Fruit fly (Drosophila melanogaster) whole organism, embryonic: ENCODE measurements around the gene CG4004.

ENCODE experiments used
- Bgb ChIP-seq: fragments of 200-800 bp; sonication (Bioruptor generic); IDR thresholded peaks from 2 replicates; pipeline ENCODE4 v1.3.6; 2022; ENCODE audit warnings: missing biosample characterization, missing genetic modification characterization; ENCODE audit not compliant: partially characterized antibody
- Blimp-1 ChIP-seq: fragments of 200-800 bp; sonication (Bioruptor generic); optimal IDR thresholded peaks from 3 replicates; lab custom pipeline; 2018; ENCODE audit warnings: missing biosample characterization, missing genetic modification characterization, mild to moderate bottlenecking, moderate library complexity, missing genetic modification reagents
- CG10147 ChIP-seq: fragments of 200-800 bp; sonication (Bioruptor generic); optimal IDR thresholded peaks from 2 replicates; lab custom pipeline; 2019; ENCODE audit warnings: missing biosample characterization, mild to moderate bottlenecking, missing genetic modification characterization, moderate library complexity
- CG10366 ChIP-seq: fragments of 200-800 bp; sonication (Bioruptor generic); IDR thresholded peaks from 2 replicates; pipeline ENCODE4 v1.3.6; 2022; ENCODE audit warnings: missing biosample characterization, missing genetic modification characterization
- CG10431 ChIP-seq: fragments of 200-800 bp; sonication (Bioruptor generic); optimal IDR thresholded peaks from 3 replicates; lab custom pipeline; 2018; ENCODE audit warnings: missing biosample characterization, mild to moderate bottlenecking, missing genetic modification characterization
- CG11085 ChIP-seq: fragments of 200-800 bp; sonication (Bioruptor generic); IDR thresholded peaks from 2 replicates; pipeline ENCODE4 v1.3.6; 2022; ENCODE audit warnings: missing biosample characterization, missing genetic modification characterization
- CG11504 ChIP-seq: fragments of 200-800 bp; sonication (Bioruptor generic); optimal IDR thresholded peaks from 3 replicates; lab custom pipeline; 2019; ENCODE audit warnings: missing biosample characterization, mild to moderate bottlenecking, missing genetic modification characterization, moderate library complexity
- CG11696 ChIP-seq: fragments of 200-800 bp; sonication (Bioruptor generic); IDR thresholded peaks from 2 replicates; pipeline ENCODE4 v1.3.6; 2022; ENCODE audit warnings: missing biosample characterization, missing genetic modification characterization
- CG13287 ChIP-seq: fragments of 200-800 bp; sonication (Bioruptor generic); IDR thresholded peaks from 2 replicates; pipeline ENCODE4 v1.3.6; 2022; ENCODE audit warnings: missing biosample characterization, missing genetic modification characterization; ENCODE audit not compliant: partially characterized antibody
- CG16779 ChIP-seq: fragments of 200-800 bp; sonication (Bioruptor generic); IDR thresholded peaks from 2 replicates; pipeline ENCODE4 v1.3.6; 2022; ENCODE audit warnings: missing biosample characterization, missing genetic modification characterization
- CG17359 ChIP-seq: fragments of 200-800 bp; sonication (Bioruptor generic); optimal IDR thresholded peaks from 3 replicates; lab custom pipeline; 2018; ENCODE audit warnings: missing biosample characterization, mild to moderate bottlenecking, missing genetic modification characterization, moderate library complexity
- CG17568 ChIP-seq: fragments of 200-800 bp; sonication (Bioruptor generic); optimal IDR thresholded peaks from 2 replicates; lab custom pipeline; 2018; ENCODE audit warnings: missing biosample characterization, mild to moderate bottlenecking, missing genetic modification characterization, moderate library complexity
- CG17829 ChIP-seq: fragments of 200-800 bp; optimal IDR thresholded peaks from 2 replicates; lab custom pipeline; 2019; ENCODE audit warnings: missing biosample characterization, mild to moderate bottlenecking, missing genetic modification characterization, moderate library complexity
- CG1832 ChIP-seq: fragments of 200-800 bp; sonication (Bioruptor generic); optimal IDR thresholded peaks from 2 replicates; lab custom pipeline; 2017; ENCODE audit warnings: missing biosample characterization, mild to moderate bottlenecking, missing genetic modification characterization, inconsistent platforms
- CG18599 ChIP-seq: fragments of 200-800 bp; sonication (Bioruptor generic); optimal IDR thresholded peaks from 3 replicates; lab custom pipeline; 2017; ENCODE audit warnings: missing biosample characterization, missing genetic modification characterization, mild to moderate bottlenecking, moderate library complexity, missing genetic modification reagents
- CG30020 ChIP-seq: fragments of 200-800 bp; optimal IDR thresholded peaks from 2 replicates; lab custom pipeline; 2019; ENCODE audit warnings: missing biosample characterization, mild to moderate bottlenecking, missing genetic modification characterization, moderate library complexity
- CG6689 ChIP-seq: fragments of 200-800 bp; sonication (Bioruptor generic); IDR thresholded peaks from 2 replicates; pipeline ENCODE4 v1.3.6; 2022; ENCODE audit warnings: missing biosample characterization, missing genetic modification characterization
- CG9797 ChIP-seq: fragments of 200-800 bp; sonication (Bioruptor generic); optimal IDR thresholded peaks from 3 replicates; lab custom pipeline; 2018; ENCODE audit warnings: missing biosample characterization, mild to moderate bottlenecking, missing genetic modification characterization
- Deaf1 ChIP-seq: fragments of 200-800 bp; optimal IDR thresholded peaks from 3 replicates; lab custom pipeline; 2019; ENCODE audit warnings: missing biosample characterization, mild to moderate bottlenecking, missing genetic modification characterization, moderate library complexity
- Dp ChIP-seq: fragments of 200-800 bp; sonication (Bioruptor generic); optimal IDR thresholded peaks from 2 replicates; lab custom pipeline; 2018; ENCODE audit warnings: missing biosample characterization, mild to moderate bottlenecking, missing genetic modification characterization, moderate library complexity
- Dref ChIP-seq: fragments of 200-800 bp; sonication (Bioruptor generic); IDR thresholded peaks from 2 replicates; pipeline ENCODE4 v1.3.6; 2022; ENCODE audit warnings: missing biosample characterization, missing genetic modification characterization
- E2f2 ChIP-seq: fragments of 200-800 bp; sonication (Bioruptor generic); IDR thresholded peaks from 2 replicates; pipeline ENCODE4 v1.3.6; 2022; ENCODE audit warnings: missing biosample characterization, missing genetic modification characterization
- Ets65A ChIP-seq: fragments of 200-800 bp; sonication (Bioruptor generic); peaks from one replicate; lab custom pipeline; 2016; ENCODE audit warnings: missing biosample characterization, missing genetic modification characterization
- Hmr ChIP-seq: fragments of 200-800 bp; sonication (Bioruptor generic); optimal IDR thresholded peaks from 3 replicates; lab custom pipeline; 2017; ENCODE audit warnings: mild to moderate bottlenecking, missing biosample characterization, missing genetic modification reagents, missing genetic modification characterization
- Hr51 ChIP-seq, 2 experiments: fragments of 200-800 bp; sonication (Bioruptor generic); optimal IDR thresholded peaks; 2 replicates in 1 of 2; 3 replicates in 1 of 2; lab custom pipeline; 2016 to 2018; ENCODE audit warnings: missing biosample characterization in 2 of 2, missing genetic modification characterization in 2 of 2, mild to moderate bottlenecking in 1 of 2, moderate library complexity in 1 of 2
- Mad ChIP-seq: fragments of 200-800 bp; sonication (Bioruptor generic); optimal IDR thresholded peaks from 2 replicates; lab custom pipeline; 2016; ENCODE audit warnings: missing biosample characterization, missing genetic modification characterization
- Sry-β ChIP-seq: fragments of 200-800 bp; sonication (Bioruptor generic); optimal IDR thresholded peaks from 2 replicates; lab custom pipeline; 2018; ENCODE audit warnings: missing biosample characterization, mild to moderate bottlenecking, missing genetic modification characterization, moderate library complexity
- abd-A ChIP-seq: fragments of 200-800 bp; sonication (Bioruptor generic); optimal IDR thresholded peaks from 3 replicates; lab custom pipeline; 2019; ENCODE audit warnings: missing biosample characterization, mild to moderate bottlenecking, missing genetic modification characterization, moderate library complexity
- amos ChIP-seq: fragments of 200-800 bp; sonication (Bioruptor generic); IDR thresholded peaks from 2 replicates; pipeline ENCODE4 v1.3.6; 2022; ENCODE audit warnings: missing biosample characterization, missing genetic modification characterization; ENCODE audit not compliant: partially characterized antibody
- btn ChIP-seq: fragments of 200-800 bp; sonication (Bioruptor generic); optimal IDR thresholded peaks from 2 replicates; lab custom pipeline; 2016; ENCODE audit warnings: missing biosample characterization, missing genetic modification characterization
- cato ChIP-seq: fragments of 200-800 bp; sonication (Bioruptor generic); optimal IDR thresholded peaks from 2 replicates; lab custom pipeline; 2016; ENCODE audit warnings: missing biosample characterization, missing genetic modification characterization, borderline replicate concordance
- chinmo ChIP-seq: fragments of 200-800 bp; sonication (Bioruptor generic); IDR thresholded peaks from 4 replicates; pipeline ENCODE4 v1.3.6; 2022; ENCODE audit warnings: missing biosample characterization, missing genetic modification characterization; ENCODE audit not compliant: partially characterized antibody
- crp ChIP-seq, 2 experiments: fragments of 200-800 bp; sonication (Bioruptor generic); optimal IDR thresholded peaks; 2 replicates in 1 of 2; 3 replicates in 1 of 2; lab custom pipeline; 2017; ENCODE audit warnings: missing biosample characterization in 2 of 2, missing genetic modification characterization in 2 of 2, mild to moderate bottlenecking in 1 of 2, moderate library complexity in 1 of 2
- dimm ChIP-seq: fragments of 200-800 bp; sonication (Bioruptor generic); IDR thresholded peaks from 2 replicates; pipeline ENCODE4 v1.3.6; 2022; ENCODE audit warnings: missing biosample characterization, missing genetic modification characterization
- her ChIP-seq: fragments of 200-800 bp; sonication (Bioruptor generic); optimal IDR thresholded peaks from 2 replicates; lab custom pipeline; 2016; ENCODE audit warnings: missing biosample characterization, missing genetic modification characterization
- lab ChIP-seq: fragments of 200-800 bp; sonication (Bioruptor generic); optimal IDR thresholded peaks from 3 replicates; lab custom pipeline; 2017; ENCODE audit warnings: missing biosample characterization, missing genetic modification characterization, mild to moderate bottlenecking, moderate library complexity, missing genetic modification reagents
- org-1 ChIP-seq: fragments of 200-800 bp; sonication (Bioruptor generic); optimal IDR thresholded peaks from 2 replicates; lab custom pipeline; 2017; ENCODE audit warnings: missing biosample characterization, missing genetic modification characterization
- otp ChIP-seq: fragments of 200-800 bp; sonication (Bioruptor generic); IDR thresholded peaks from 3 replicates; pipeline ENCODE4, ENCODE4 v1.3.6; 2022; ENCODE audit warnings: missing biosample characterization, missing genetic modification characterization
- p53 ChIP-seq: fragments of 200-800 bp; sonication (Bioruptor generic); optimal IDR thresholded peaks from 2 replicates; lab custom pipeline; 2016; ENCODE audit warnings: missing biosample characterization, missing genetic modification characterization
- pita ChIP-seq: fragments of 200-800 bp; sonication (Bioruptor generic); optimal IDR thresholded peaks from 2 replicates; lab custom pipeline; 2017; ENCODE audit warnings: missing biosample characterization, mild to moderate bottlenecking, missing genetic modification characterization
- pros ChIP-seq: fragments of 200-800 bp; sonication (Bioruptor generic); optimal IDR thresholded peaks from 3 replicates; lab custom pipeline; 2019; ENCODE audit warnings: missing biosample characterization, mild to moderate bottlenecking, missing genetic modification characterization, moderate library complexity
- pzg ChIP-seq: fragments of 200-800 bp; sonication (Bioruptor generic); optimal IDR thresholded peaks from 3 replicates; lab custom pipeline; 2018; ENCODE audit warnings: missing biosample characterization, mild to moderate bottlenecking, missing genetic modification characterization, moderate library complexity
- run ChIP-seq: fragments of 200-800 bp; sonication (Bioruptor generic); optimal IDR thresholded peaks from 3 replicates; lab custom pipeline; 2018; ENCODE audit warnings: missing biosample characterization, mild to moderate bottlenecking, missing genetic modification characterization
- stc ChIP-seq: fragments of 200-800 bp; sonication (Bioruptor generic); IDR thresholded peaks from 2 replicates; pipeline ENCODE4 v1.3.6; 2022; ENCODE audit warnings: missing biosample characterization, missing genetic modification characterization
- unc-4 ChIP-seq: fragments of 200-800 bp; sonication (Bioruptor generic); IDR thresholded peaks from 2 replicates; pipeline ENCODE4 v1.3.6; 2022; ENCODE audit warnings: missing biosample characterization, missing genetic modification characterization; ENCODE audit not compliant: partially characterized antibody
- unpg ChIP-seq: fragments of 200-800 bp; sonication (Bioruptor generic); optimal IDR thresholded peaks from 3 replicates; lab custom pipeline; 2018; ENCODE audit warnings: missing biosample characterization, mild to moderate bottlenecking, missing genetic modification characterization, moderate library complexity
- vnd ChIP-seq: fragments of 200-800 bp; sonication (Bioruptor generic); IDR thresholded peaks from 3 replicates; pipeline ENCODE4 v1.3.6; 2022; ENCODE audit warnings: missing biosample characterization, missing genetic modification characterization; ENCODE audit not compliant: partially characterized antibody
- z ChIP-seq: fragments of 200-800 bp; sonication (Bioruptor generic); IDR thresholded peaks from 3 replicates; pipeline ENCODE4 v1.3.6; 2022; ENCODE audit warnings: missing biosample characterization, missing genetic modification characterization

CG4004 gene

DNA sequence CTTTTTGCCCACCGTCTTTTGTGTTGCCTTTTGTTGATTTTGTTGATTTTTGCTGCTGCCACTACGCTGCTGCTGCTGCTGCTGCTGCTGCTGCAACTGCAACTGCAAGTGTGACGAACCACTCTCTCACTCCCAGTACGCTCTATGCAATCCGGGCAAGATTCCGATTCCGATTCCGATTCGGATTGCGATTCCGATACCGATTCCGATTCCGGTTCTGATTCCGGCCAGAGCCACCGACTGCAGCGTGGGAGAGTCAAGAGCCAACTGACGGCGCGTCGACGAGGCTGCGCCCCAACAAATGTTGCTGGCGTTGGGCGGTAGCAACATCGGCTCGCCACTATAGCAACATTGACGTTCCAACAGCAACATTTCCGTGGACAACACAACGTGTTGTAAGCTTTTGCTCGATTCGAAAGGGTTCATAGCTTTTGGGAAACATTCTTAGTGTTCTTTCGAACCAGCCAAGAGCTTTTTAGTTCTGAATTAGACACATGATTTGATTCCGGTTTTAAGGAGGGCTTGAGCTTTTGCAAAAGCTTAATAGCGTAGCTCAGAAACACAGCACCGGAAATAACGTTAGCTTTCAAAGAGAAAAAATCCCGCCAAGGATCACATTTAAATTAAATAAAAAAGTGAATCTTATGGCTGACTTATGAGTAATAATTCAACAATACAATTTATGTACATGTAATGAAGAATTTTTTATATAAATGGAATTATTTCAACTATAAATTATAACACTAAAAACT, 40.9 kb downstream of the CG4004 start, which contains the start of gene CG32647 (continued):
- no peak for TF ChIP-seq Blimp-1 (GFP tag; lab: Kevin White, UChicago)
- TF ChIP-seq CG9797 = no peak
- no peak for TF ChIP-seq amos (GFP tag; lab: Robert Waterston, UW)
- TF ChIP-seq CG6689 = no peak
- no peak for TF ChIP-seq CG17359 (tag; lab: Kevin White, UChicago)
- no peak for TF ChIP-seq Bgb (GFP tag; lab: Robert Waterston, UW)
- TF ChIP-seq Sry-β = no peak
- no peak for TF ChIP-seq otp (GFP tag; lab: Robert Waterston, UW)
- TF ChIP-seq pros (GFP tag; lab: Kevin White, UChicago) = no peak
- peak; percentile 46 for TF ChIP-seq Ets65A
- no peak for TF ChIP-seq CG16779 (GFP tag; lab: Robert Waterston, UW)
- TF ChIP-seq stc (GFP tag; lab: Robert Waterston, UW) = no peak
- peak; percentile 5 for TF ChIP-seq pzg (GFP tag; lab: Kevin White, UChicago)
- peak; percentile 9 for TF ChIP-seq lab
- no peak for TF ChIP-seq btn (GFP tag; lab: Kevin White, UChicago)
- no peak for TF ChIP-seq Hr51 (GFP tag; optimal IDR thresholded peaks at IDR 0.05; lab: Kevin White, UChicago)
- TF ChIP-seq unc-4 (GFP tag; lab: Robert Waterston, UW) = no peak
- peak; percentile 100 for TF ChIP-seq CG11504 (tag; lab: Kevin White, UChicago)
- no peak for TF ChIP-seq Mad (GFP tag; lab: Kevin White, UChicago)
- TF ChIP-seq CG17568 (GFP tag; lab: Kevin White, UChicago) = no peak
- no peak for TF ChIP-seq CG11696 (GFP tag; lab: Robert Waterston, UW)
- no peak for TF ChIP-seq CG10366 (GFP tag; lab: Robert Waterston, UW)
- peak; percentile 26; the same call in 1 of the 2 replicates for TF ChIP-seq Dref
- TF ChIP-seq Dp (GFP tag; lab: Kevin White, UChicago) = peak; percentile 26
- TF ChIP-seq chinmo = no peak
- TF ChIP-seq CG1832 (GFP tag; lab: Kevin White, UChicago) = no peak
- no peak for TF ChIP-seq z (GFP tag; lab: Robert Waterston, UW)
- no peak for TF ChIP-seq CG17829
- peak; percentile 26 for TF ChIP-seq pita (GFP tag; lab: Kevin White, UChicago)
- TF ChIP-seq p53 (GFP tag; lab: Kevin White, UChicago) = no peak
- TF ChIP-seq abd-A (tag; lab: Kevin White, UChicago) = no peak
- TF ChIP-seq org-1 (GFP tag; lab: Kevin White, UChicago) = no peak
- TF ChIP-seq Hmr (GFP tag; lab: Kevin White, UChicago) = peak; percentile 42
- TF ChIP-seq CG18599 (GFP tag; lab: Kevin White, UChicago) = peak; percentile 9
- TF ChIP-seq CG13287 (GFP tag; lab: Robert Waterston, UW) = peak; percentile 43; the same call in 1 of the 2 replicates
- TF ChIP-seq Deaf1 (tag; lab: Kevin White, UChicago) = peak; percentile 68
- no peak for TF ChIP-seq CG30020 (tag; lab: Kevin White, UChicago)
- TF ChIP-seq E2f2 (GFP tag; lab: Robert Waterston, UW) = 0 out of 2 replicates have a peak, but pooled peaks have one; percentile 27
- no peak for TF ChIP-seq unpg
- no peak for TF ChIP-seq CG10147 (GFP tag; lab: Kevin White, UChicago)
- no peak for TF ChIP-seq cato (GFP tag; lab: Kevin White, UChicago)
- TF ChIP-seq vnd (GFP tag; lab: Robert Waterston, UW) = no peak
- TF ChIP-seq CG11085 (GFP tag; lab: Robert Waterston, UW) = no peak
- TF ChIP-seq CG10431 (GFP tag; lab: Kevin White, UChicago) = no peak
- TF ChIP-seq run (tag; lab: Kevin White, UChicago) = no peak
- TF ChIP-seq her (GFP tag; lab: Kevin White, UChicago) = no peak
- TF ChIP-seq crp (GFP tag; optimal IDR thresholded peaks at IDR 0.05; lab: Kevin White, UChicago) = no peak
- TF ChIP-seq dimm (GFP tag; lab: Robert Waterston, UW) = no peak
